Fruit fly (Drosophila melanogaster) whole organism, pupa: ENCODE measurements around the gene Cyp4ac3.

ENCODE experiments used
- CG10348 ChIP-seq: fragments of 200-800 bp; sonication (Bioruptor generic); IDR thresholded peaks from 2 replicates; pipeline ENCODE4 v1.3.6; 2022; ENCODE audit warnings: missing biosample characterization, missing genetic modification characterization
- CG12605 ChIP-seq: fragments of 200-800 bp; sonication (Bioruptor generic); IDR thresholded peaks from 2 replicates; pipeline ENCODE4 v1.3.6; 2022; ENCODE audit warnings: missing biosample characterization, missing genetic modification characterization
- CG13204 ChIP-seq: fragments of 200-800 bp; sonication (Bioruptor generic); optimal IDR thresholded peaks from 2 replicates; lab custom pipeline; 2018; ENCODE audit warnings: missing biosample characterization, mild to moderate bottlenecking, missing genetic modification characterization, moderate library complexity
- CG14655 ChIP-seq: fragments of 200-800 bp; sonication (Bioruptor generic); optimal IDR thresholded peaks from 3 replicates; lab custom pipeline; 2017; ENCODE audit warnings: mild to moderate bottlenecking, missing biosample characterization, missing genetic modification reagents, missing genetic modification characterization
- CG15710 ChIP-seq: fragments of 200-800 bp; sonication (Bioruptor generic); optimal IDR thresholded peaks from 2 replicates; lab custom pipeline; 2018; ENCODE audit warnings: missing biosample characterization, mild to moderate bottlenecking, missing genetic modification characterization, moderate library complexity
- CG17806 ChIP-seq: fragments of 200-800 bp; sonication (Bioruptor generic); optimal IDR thresholded peaks from 2 replicates; lab custom pipeline; 2018; ENCODE audit warnings: missing biosample characterization, mild to moderate bottlenecking, missing genetic modification characterization, moderate library complexity
- CG32121 ChIP-seq: fragments of 200-800 bp; sonication (Bioruptor generic); IDR thresholded peaks from 2 replicates; pipeline ENCODE4 v1.3.6; 2022; ENCODE audit warnings: missing biosample characterization, missing genetic modification characterization
- CG34367 ChIP-seq: fragments of 200-800 bp; sonication (Bioruptor generic); optimal IDR thresholded peaks from 2 replicates; lab custom pipeline; 2018; ENCODE audit warnings: missing biosample characterization, mild to moderate bottlenecking, missing genetic modification characterization
- CG4496 ChIP-seq: fragments of 200-800 bp; sonication (Bioruptor generic); IDR thresholded peaks from 3 replicates; pipeline ENCODE4 v1.3.6; 2022; ENCODE audit warnings: missing biosample characterization, missing genetic modification characterization
- CG8159 ChIP-seq: fragments of 200-800 bp; sonication (Bioruptor generic); optimal IDR thresholded peaks from 3 replicates; lab custom pipeline; 2018; ENCODE audit warnings: missing biosample characterization, mild to moderate bottlenecking, missing genetic modification characterization, moderate library complexity
- CG8301 ChIP-seq: fragments of 200-800 bp; sonication (Bioruptor generic); optimal IDR thresholded peaks from 2 replicates; lab custom pipeline; 2018; ENCODE audit warnings: missing biosample characterization, mild to moderate bottlenecking, missing genetic modification characterization
- CG9948 ChIP-seq: fragments of 200-800 bp; sonication (Bioruptor generic); optimal IDR thresholded peaks from 2 replicates; lab custom pipeline; 2018; ENCODE audit warnings: missing biosample characterization, mild to moderate bottlenecking, missing genetic modification characterization, moderate library complexity
- D1 ChIP-seq: fragments of 200-800 bp; sonication (Bioruptor generic); optimal IDR thresholded peaks from 2 replicates; lab custom pipeline; 2018; ENCODE audit warnings: missing biosample characterization, mild to moderate bottlenecking, missing genetic modification characterization, moderate library complexity
- EcR ChIP-seq: fragments of 200-800 bp; sonication (Bioruptor generic); optimal IDR thresholded peaks from 3 replicates; lab custom pipeline; 2019; ENCODE audit warnings: missing biosample characterization, missing genetic modification characterization, mild to moderate bottlenecking, moderate library complexity, missing genetic modification reagents
- Ets98B ChIP-seq: fragments of 200-800 bp; sonication (Bioruptor generic); IDR thresholded peaks from 2 replicates; pipeline ENCODE4 v1.3.6; 2022; ENCODE audit warnings: missing biosample characterization, missing genetic modification characterization
- Pif1A ChIP-seq: fragments of 200-800 bp; sonication (Bioruptor generic); optimal IDR thresholded peaks from 3 replicates; lab custom pipeline; 2016; ENCODE audit warnings: missing biosample characterization, missing genetic modification characterization
- Pif1B ChIP-seq: fragments of 200-800 bp; sonication (Bioruptor generic); optimal IDR thresholded peaks from 3 replicates; lab custom pipeline; 2016; ENCODE audit warnings: missing biosample characterization, missing genetic modification characterization
- Snoo ChIP-seq: fragments of 200-800 bp; sonication (Bioruptor generic); optimal IDR thresholded peaks from 3 replicates; lab custom pipeline; 2017; ENCODE audit warnings: missing biosample characterization, mild to moderate bottlenecking, missing genetic modification characterization, inconsistent platforms
- fd96Ca ChIP-seq: fragments of 200-800 bp; sonication (Bioruptor generic); IDR thresholded peaks from 3 replicates; pipeline ENCODE4 v1.3.6; 2022; ENCODE audit warnings: missing biosample characterization, missing genetic modification characterization
- gl ChIP-seq: fragments of 200-800 bp; sonication (Bioruptor generic); optimal IDR thresholded peaks from 2 replicates; lab custom pipeline; 2018; ENCODE audit warnings: missing biosample characterization, mild to moderate bottlenecking, missing genetic modification characterization
- rn ChIP-seq: fragments of 200-800 bp; sonication (Bioruptor generic); IDR thresholded peaks from 2 replicates; pipeline ENCODE4 v1.3.6; 2022; ENCODE audit warnings: missing biosample characterization, missing genetic modification characterization

Gene Cyp4ac3

dm6 chr2L:5229239-5229638 is 39.1 kb upstream of the Cyp4ac3 start:
- TF ChIP-seq CG17806 (tag; lab: Kevin White, UChicago) (no peak), CG14655 (GFP tag; lab: Kevin White, UChicago) (no peak), CG13204 (GFP tag; lab: Kevin White, UChicago) (no peak), Pif1B (no peak), EcR (GFP tag; lab: Kevin White, UChicago) (no peak), CG9948 (tag; lab: Kevin White, UChicago) (no peak), Ets98B (GFP tag; lab: Robert Waterston, UW) (no peak), Snoo (no peak), CG8159 (tag; lab: Kevin White, UChicago) (no peak), CG15710 (no peak), fd96Ca (GFP tag; lab: Robert Waterston, UW) (no peak), D1 (tag; lab: Kevin White, UChicago) (no peak), rn (GFP tag; lab: Robert Waterston, UW) (no peak)
- TF ChIP-seq, all 21 proteins: peak for 0

DNA sequence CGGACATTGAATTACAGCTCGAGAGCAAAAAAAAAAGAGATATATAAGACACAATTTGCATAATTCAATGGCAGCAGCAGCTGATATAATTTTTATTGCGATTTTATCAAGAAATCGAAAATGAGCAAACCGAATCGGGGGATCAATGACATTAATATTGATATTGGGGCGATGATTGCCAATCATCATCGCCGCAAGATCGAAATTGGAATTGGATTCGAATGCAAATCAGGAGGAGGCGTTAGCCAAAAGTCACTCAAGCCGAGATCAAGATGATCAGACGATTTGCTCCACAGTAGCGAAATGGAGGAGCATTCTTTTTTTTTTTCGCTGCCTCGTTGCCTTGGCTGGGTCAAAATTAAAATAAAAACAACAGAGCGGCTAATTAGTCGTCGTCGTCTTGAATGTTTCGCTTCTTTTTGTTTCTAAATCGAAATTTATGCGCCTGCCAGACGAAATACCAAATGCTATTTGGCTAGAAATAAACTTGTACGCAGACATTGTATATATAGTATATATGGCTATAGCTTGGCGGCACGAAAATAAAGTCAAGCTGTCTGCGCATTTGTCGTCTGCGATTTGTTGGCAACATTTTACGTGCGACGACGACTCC is 38.5 kb upstream of the Cyp4ac3 start:
- TF ChIP-seq CG4496 (GFP tag; lab: Robert Waterston, UW), result no peak

DNA sequence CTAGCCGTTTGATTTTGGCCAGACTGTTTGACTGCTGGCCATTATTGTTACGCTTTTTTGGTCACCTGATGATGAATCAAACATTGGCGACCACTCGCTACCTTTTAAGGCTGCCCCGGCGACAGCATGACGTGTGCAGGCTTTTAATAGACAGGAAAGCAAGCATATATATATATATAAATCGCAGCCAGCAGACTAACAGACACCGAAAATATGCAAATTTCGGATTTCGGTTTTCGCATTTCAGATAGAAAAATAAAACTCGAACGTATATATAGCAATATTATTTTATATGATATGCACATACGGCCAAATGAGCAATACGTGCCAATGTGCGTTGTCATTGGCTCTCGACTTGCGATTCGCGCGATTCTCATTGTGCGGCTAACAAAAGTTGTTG is 37.5 kb upstream of the Cyp4ac3 start:
- TF ChIP-seq EcR (GFP tag; lab: Kevin White, UChicago), result no peak

DNA sequence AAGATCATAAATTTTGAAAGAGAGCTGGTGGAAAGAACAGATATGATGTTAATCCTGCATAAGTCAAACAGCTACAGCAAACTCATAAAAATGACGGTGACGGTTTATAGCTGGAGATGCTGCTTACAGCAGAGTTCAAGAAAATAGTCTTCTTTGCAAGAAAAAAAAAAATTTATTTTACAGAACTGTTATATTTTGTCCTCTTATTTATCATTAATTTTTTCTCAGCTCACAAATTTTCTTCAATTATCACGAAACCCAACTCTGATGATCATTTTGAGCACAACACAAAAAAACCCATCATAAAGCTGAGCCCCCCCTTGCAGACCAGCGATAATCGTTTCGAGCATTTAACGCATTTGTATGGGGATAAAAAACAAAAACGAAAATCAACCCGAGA is 36.9 kb upstream of the Cyp4ac3 start:
- no peak for TF ChIP-seq Ets98B (GFP tag; lab: Robert Waterston, UW)
- peak; percentile 8 for TF ChIP-seq CG9948 (tag; lab: Kevin White, UChicago)
- TF ChIP-seq Pif1A (GFP tag; lab: Kevin White, UChicago), result peak; percentile 36
- no peak for TF ChIP-seq CG12605 (GFP tag; lab: Robert Waterston, UW)
- no peak for TF ChIP-seq CG32121 (GFP tag; lab: Robert Waterston, UW)
- TF ChIP-seq CG10348 (GFP tag; lab: Robert Waterston, UW), result no peak
- no peak for TF ChIP-seq Pif1B
- TF ChIP-seq CG4496 (GFP tag; lab: Robert Waterston, UW), result no peak
- peak; percentile 6 for TF ChIP-seq CG17806 (tag; lab: Kevin White, UChicago)
- TF ChIP-seq CG13204 (GFP tag; lab: Kevin White, UChicago), result no peak
- TF ChIP-seq EcR (GFP tag; lab: Kevin White, UChicago), result no peak
- TF ChIP-seq CG15710, result peak; percentile 5
- TF ChIP-seq Snoo, result peak; percentile 28
- no peak for TF ChIP-seq D1 (tag; lab: Kevin White, UChicago)
- no peak for TF ChIP-seq fd96Ca (GFP tag; lab: Robert Waterston, UW)
- TF ChIP-seq CG8301 (tag; lab: Kevin White, UChicago), result no peak
- TF ChIP-seq CG34367 (tag; lab: Kevin White, UChicago), result no peak
- TF ChIP-seq rn (GFP tag; lab: Robert Waterston, UW), result no peak
- no peak for TF ChIP-seq CG14655 (GFP tag; lab: Kevin White, UChicago)
- TF ChIP-seq CG8159 (tag; lab: Kevin White, UChicago), result peak; percentile 0
- no peak for TF ChIP-seq gl (tag; lab: Kevin White, UChicago)
- TF ChIP-seq, all 21 proteins: peak for 6

DNA sequence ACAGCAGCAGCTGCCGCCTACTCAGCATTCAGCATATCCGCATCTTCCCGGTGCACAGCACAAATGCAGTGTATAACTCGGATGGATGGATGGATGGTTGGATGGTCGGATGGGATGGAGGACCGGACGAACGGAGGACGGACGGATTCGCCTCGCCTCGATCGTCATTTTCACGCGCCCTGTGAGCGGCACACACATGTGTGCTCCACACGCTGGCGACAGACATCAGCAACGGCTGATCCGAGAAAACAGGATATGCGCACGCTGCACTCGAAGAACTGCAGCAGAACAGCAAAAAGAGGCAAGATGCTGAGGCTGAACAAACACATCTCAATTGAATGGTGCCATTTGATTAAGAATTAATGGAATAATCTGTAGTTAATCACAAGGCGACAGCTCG is 36.1 kb upstream of the Cyp4ac3 start:
- TF ChIP-seq gl (tag; lab: Kevin White, UChicago) (no peak), CG9948 (tag; lab: Kevin White, UChicago) (no peak), CG4496 (GFP tag; lab: Robert Waterston, UW) (peak; percentile 32; the same call in 1 of the 3 replicates), CG12605 (GFP tag; lab: Robert Waterston, UW) (no peak), CG8301 (tag; lab: Kevin White, UChicago) (no peak), CG8159 (tag; lab: Kevin White, UChicago) (no peak), CG17806 (tag; lab: Kevin White, UChicago) (no peak), CG13204 (GFP tag; lab: Kevin White, UChicago) (peak; percentile 59), Pif1B (no peak), fd96Ca (GFP tag; lab: Robert Waterston, UW) (no peak)

DNA sequence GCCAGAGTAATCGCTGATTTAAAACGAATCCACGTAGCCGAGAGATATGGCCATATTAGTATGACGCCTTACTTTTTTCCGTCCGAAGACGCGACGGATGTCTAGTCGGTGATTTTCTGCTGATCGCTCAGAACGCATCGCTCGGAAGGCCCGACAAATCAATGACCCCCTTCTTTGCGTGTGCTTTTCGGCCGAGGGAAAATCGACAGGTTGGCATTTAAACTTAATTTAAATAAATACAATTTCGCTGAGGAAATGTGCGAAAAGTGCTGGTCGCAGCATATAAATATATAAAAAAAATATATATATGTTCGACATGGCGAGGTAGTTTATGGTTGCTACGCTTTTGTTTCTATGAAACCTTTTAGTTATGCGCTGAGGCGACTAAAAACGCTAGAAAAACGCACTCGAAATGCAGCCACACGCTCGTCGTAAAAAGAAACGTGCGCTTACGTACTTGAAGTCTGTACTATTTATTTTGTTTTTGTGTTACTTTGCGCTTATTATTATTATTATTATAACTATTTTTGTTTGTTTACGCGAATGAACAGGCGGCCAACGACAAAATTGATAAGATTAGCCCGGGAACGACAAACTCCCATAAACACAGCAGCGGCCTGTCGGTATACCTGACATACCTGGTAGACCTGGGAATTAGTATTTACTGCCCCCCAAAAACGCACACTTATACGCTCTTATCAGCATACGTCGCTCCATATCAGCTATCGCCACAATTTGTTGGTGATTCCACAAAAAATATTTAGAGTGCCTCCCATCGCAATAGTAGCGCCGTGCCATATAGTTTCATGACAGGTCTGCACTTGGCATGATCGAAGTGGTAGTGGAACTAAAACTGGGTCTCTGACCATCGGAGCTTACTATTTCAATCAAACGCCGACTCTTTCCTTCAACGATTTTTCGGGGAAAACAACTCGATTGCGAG is 35.1 kb upstream of the Cyp4ac3 start:
- no peak for TF ChIP-seq CG14655 (GFP tag; lab: Kevin White, UChicago)
- TF ChIP-seq Ets98B (GFP tag; lab: Robert Waterston, UW), result no peak
